Worm (Caenorhabditis elegans): ENCODE data around the gene T22F3.8.
A peak's percentile ranks its signal among the peaks of the same experiment; 100 is the strongest.
"Not testable (repeated sequence)": the region's sequence is repeated elsewhere in the genome, so short reads cannot be mapped to it uniquely, and the experiment has no call there.

T22F3.8 gene

DNA sequence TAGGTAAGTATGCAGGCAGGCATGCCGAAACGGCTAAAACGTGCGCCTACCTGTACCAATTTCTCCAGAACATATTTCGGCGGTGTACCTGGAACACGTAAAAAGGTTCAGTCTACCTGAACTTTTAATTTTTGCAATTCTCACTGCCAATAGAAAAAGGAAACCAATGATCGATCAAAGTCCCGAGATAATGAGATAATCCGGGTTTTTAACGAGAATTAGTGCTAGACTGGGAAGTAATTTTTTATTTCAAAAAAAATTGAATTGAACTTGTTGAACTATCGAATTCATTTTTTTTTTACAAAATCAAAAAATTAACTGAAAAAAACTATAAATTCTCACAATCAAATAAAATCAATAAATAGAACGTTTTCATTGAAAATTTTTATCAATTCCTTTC lies 4.7 kb downstream of the T22F3.8 start, which contains the start of gene T22F3.7:
Gene T22F3.7 (minus strand): TSS at position 101 of the 400 bp plus-strand sequence.
- TF ChIP-seq eor-1 (tag; optimal IDR thresholded peaks at IDR 0.05) (no peak), R02D3.7 (tag; optimal IDR thresholded peaks at IDR 0.05) (no peak), egl-5 (tag; optimal IDR thresholded peaks at IDR 0.05) (no peak), ceh-82 (tag; optimal IDR thresholded peaks at IDR 0.05) (no peak), pqm-1 (tag; optimal IDR thresholded peaks at IDR 0.05) (no peak), nhr-77 (tag; optimal IDR thresholded peaks at IDR 0.05) (no peak), nhr-12 (tag; optimal IDR thresholded peaks at IDR 0.05) (no peak), aly-2 (tag; optimal IDR thresholded peaks at IDR 0.05) (no peak), skn-1 (tag; optimal IDR thresholded peaks at IDR 0.05) (no peak), nhr-237 (tag; optimal IDR thresholded peaks at IDR 0.05) (no peak), fkh-10 (GFP tag; optimal IDR thresholded peaks at IDR 0.05) (no peak), snpc-4 (tag; optimal IDR thresholded peaks at IDR 0.05) (no peak)

- not testable (repeated sequence) for TF ChIP-seq nhr-11, skn-1, R02D3.7 (tag; optimal IDR thresholded peaks at IDR 0.05)
Measured at ce11 chrV:3597052-3597451, 8.2 kb downstream of the T22F3.8 start, which contains the start of gene srh-212. Gene srh-212 (minus strand): TSS chrV:3597152.

- TF ChIP-seq ceh-16 (tag; optimal IDR thresholded peaks at IDR 0.05): no peak
- TF ChIP-seq nhr-12 (tag; optimal IDR thresholded peaks at IDR 0.05): no peak
- no peak for TF ChIP-seq nhr-237 (tag; optimal IDR thresholded peaks at IDR 0.05)
- TF ChIP-seq R02D3.7 (tag; optimal IDR thresholded peaks at IDR 0.05): no peak
Measured at ce11 chrV:3594936-3595335, 10.3 kb downstream of the T22F3.8 start, which contains the start of gene srh-213. Gene srh-213 (minus strand): TSS chrV:3595036.

- TF ChIP-seq unc-62 (GFP tag; optimal IDR thresholded peaks at IDR 0.05): no peak
- TF ChIP-seq elt-3 (tag; optimal IDR thresholded peaks at IDR 0.05): no peak
- no peak for TF ChIP-seq jun-1 (tag; optimal IDR thresholded peaks at IDR 0.05)
- no peak for TF ChIP-seq ceh-28 (tag; optimal IDR thresholded peaks at IDR 0.05)
- no peak for TF ChIP-seq lsy-12 (tag; optimal IDR thresholded peaks at IDR 0.05)
Measured at ce11 chrV:3592099-3592498, 13.1 kb downstream of the T22F3.8 start, which contains the start of gene T22F3.12. Gene T22F3.12 (minus strand): TSS chrV:3592199.

DNA sequence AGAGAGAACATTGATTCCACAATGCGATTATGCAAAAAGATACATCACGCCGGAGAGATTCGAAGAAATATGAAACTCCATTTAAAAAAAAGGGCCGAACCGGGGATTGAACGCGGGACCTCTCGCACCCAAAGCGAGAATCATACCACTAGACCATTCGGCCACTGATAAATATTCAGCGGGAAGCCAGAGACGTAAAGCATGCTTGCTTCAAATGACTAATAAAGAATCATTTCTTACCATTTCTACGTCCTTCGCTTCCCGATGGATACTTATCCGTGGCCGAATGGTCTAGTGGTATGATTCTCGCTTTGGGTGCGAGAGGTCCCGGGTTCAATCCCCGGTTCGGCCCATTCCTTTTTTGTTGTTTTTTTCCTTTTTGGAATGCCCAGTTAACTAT lies 17.0 kb downstream of the T22F3.8 start:
- TF ChIP-seq nhr-76 (tag; optimal IDR thresholded peaks at IDR 0.05) (no peak), nfya-1 (tag; optimal IDR thresholded peaks at IDR 0.05; ENCODE audit: insufficient read depth) (peak; percentile 5), nhr-43 (tag; optimal IDR thresholded peaks at IDR 0.05; ENCODE audit: poor library complexity, severe bottlenecking) (peak; percentile 60), mml-1 (tag; optimal IDR thresholded peaks at IDR 0.05) (no peak)

DNA sequence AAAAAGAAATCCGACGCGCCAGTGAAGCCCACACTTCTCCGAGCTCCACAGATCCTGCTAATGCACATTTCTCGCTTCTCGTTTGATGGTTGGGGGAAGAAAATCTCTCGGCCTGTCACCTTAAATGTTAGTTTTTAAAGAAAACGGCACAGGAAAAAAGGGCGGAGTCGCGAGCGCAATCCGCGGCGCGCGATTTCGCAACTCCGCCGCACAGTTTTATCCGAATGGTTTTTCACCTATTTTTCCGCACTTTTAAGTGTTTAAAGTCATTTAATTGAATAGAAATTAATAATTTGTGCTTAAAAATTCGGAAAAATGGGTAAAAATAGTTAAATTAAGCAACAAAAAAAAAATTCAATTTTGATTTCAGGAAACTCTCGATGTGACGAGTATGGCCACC lies 17.6 kb downstream of the T22F3.8 start:
- TF ChIP-seq mml-1 (tag; optimal IDR thresholded peaks at IDR 0.05) (no peak), nhr-23 (tag; optimal IDR thresholded peaks at IDR 0.05) (peak; percentile 17), nhr-77 (tag; optimal IDR thresholded peaks at IDR 0.05) (no peak), nhr-237 (tag; optimal IDR thresholded peaks at IDR 0.05) (no peak), nhr-43 (tag; optimal IDR thresholded peaks at IDR 0.05; ENCODE audit: poor library complexity, severe bottlenecking) (peak; percentile 1), nhr-67 (tag; optimal IDR thresholded peaks at IDR 0.05) (no peak), unc-62 (GFP tag; optimal IDR thresholded peaks at IDR 0.05) (no peak), lsy-12 (tag; optimal IDR thresholded peaks at IDR 0.05) (no peak), hmg-11 (tag; optimal IDR thresholded peaks at IDR 0.05) (peak; percentile 11), nhr-25 (tag; optimal IDR thresholded peaks at IDR 0.05) (no peak), daf-12 (tag; optimal IDR thresholded peaks at IDR 0.05) (no peak), jun-1 (tag; optimal IDR thresholded peaks at IDR 0.05) (no peak), ztf-4 (tag; optimal IDR thresholded peaks at IDR 0.05) (no peak), pha-4 (tag; optimal IDR thresholded peaks at IDR 0.05) (peak; percentile 24), elt-2 (tag; optimal IDR thresholded peaks at IDR 0.05) (peak; percentile 20), lin-39 (tag; optimal IDR thresholded peaks at IDR 0.05) (no peak), nfya-1 (tag; optimal IDR thresholded peaks at IDR 0.05; ENCODE audit: insufficient read depth) (peak; percentile 33), mdl-1 (tag; optimal IDR thresholded peaks at IDR 0.05) (no peak), R02D3.7 (tag; optimal IDR thresholded peaks at IDR 0.05) (no peak), fkh-2 (tag; optimal IDR thresholded peaks at IDR 0.05) (no peak), eor-1 (tag; optimal IDR thresholded peaks at IDR 0.05) (no peak), aly-2 (tag; optimal IDR thresholded peaks at IDR 0.05) (no peak), ama-1 (optimal IDR thresholded peaks at IDR 0.05) (no peak), egl-27 (tag; optimal IDR thresholded peaks at IDR 0.05) (no peak), elt-3 (tag; optimal IDR thresholded peaks at IDR 0.05) (no peak), nhr-76 (tag; optimal IDR thresholded peaks at IDR 0.05) (no peak), nhr-11 (tag; optimal IDR thresholded peaks at IDR 0.05) (no peak), nhr-12 (tag; optimal IDR thresholded peaks at IDR 0.05) (no peak), ceh-28 (tag; optimal IDR thresholded peaks at IDR 0.05) (no peak), fkh-10 (GFP tag; optimal IDR thresholded peaks at IDR 0.05) (no peak), pqm-1 (tag; optimal IDR thresholded peaks at IDR 0.05) (peak; percentile 10), skn-1 (tag; optimal IDR thresholded peaks at IDR 0.05) (no peak), ztf-11 (tag; optimal IDR thresholded peaks at IDR 0.05) (no peak), nhr-28 (tag; optimal IDR thresholded peaks at IDR 0.05) (no peak), elt-1 (tag; optimal IDR thresholded peaks at IDR 0.05) (no peak), sea-2 (GFP tag; optimal IDR thresholded peaks at IDR 0.05) (no peak), ceh-82 (tag; optimal IDR thresholded peaks at IDR 0.05) (no peak)

Measured in whole organism, L3 larva.